Fruit fly (Drosophila melanogaster) whole organism, pupa: ENCODE measurements around the gene CCT6.

Experiments used
- CG12605 ChIP-seq: fragments of 200-800 bp; sonication (Bioruptor generic); IDR thresholded peaks from 2 replicates; pipeline ENCODE4 v1.3.6; 2022; ENCODE audit warnings: missing biosample characterization, missing genetic modification characterization
- CG17806 ChIP-seq: fragments of 200-800 bp; sonication (Bioruptor generic); optimal IDR thresholded peaks from 2 replicates; lab custom pipeline; 2018; ENCODE audit warnings: missing biosample characterization, mild to moderate bottlenecking, missing genetic modification characterization, moderate library complexity
- CG32121 ChIP-seq: fragments of 200-800 bp; sonication (Bioruptor generic); IDR thresholded peaks from 2 replicates; pipeline ENCODE4 v1.3.6; 2022; ENCODE audit warnings: missing biosample characterization, missing genetic modification characterization
- CG34367 ChIP-seq: fragments of 200-800 bp; sonication (Bioruptor generic); optimal IDR thresholded peaks from 2 replicates; lab custom pipeline; 2018; ENCODE audit warnings: missing biosample characterization, mild to moderate bottlenecking, missing genetic modification characterization
- CG8159 ChIP-seq: fragments of 200-800 bp; sonication (Bioruptor generic); optimal IDR thresholded peaks from 3 replicates; lab custom pipeline; 2018; ENCODE audit warnings: missing biosample characterization, mild to moderate bottlenecking, missing genetic modification characterization, moderate library complexity
- CG9948 ChIP-seq: fragments of 200-800 bp; sonication (Bioruptor generic); optimal IDR thresholded peaks from 2 replicates; lab custom pipeline; 2018; ENCODE audit warnings: missing biosample characterization, mild to moderate bottlenecking, missing genetic modification characterization, moderate library complexity
- EcR ChIP-seq: fragments of 200-800 bp; sonication (Bioruptor generic); optimal IDR thresholded peaks from 3 replicates; lab custom pipeline; 2019; ENCODE audit warnings: missing biosample characterization, missing genetic modification characterization, mild to moderate bottlenecking, moderate library complexity, missing genetic modification reagents
- Pif1A ChIP-seq: fragments of 200-800 bp; sonication (Bioruptor generic); optimal IDR thresholded peaks from 3 replicates; lab custom pipeline; 2016; ENCODE audit warnings: missing biosample characterization, missing genetic modification characterization
- rn ChIP-seq: fragments of 200-800 bp; sonication (Bioruptor generic); IDR thresholded peaks from 2 replicates; pipeline ENCODE4 v1.3.6; 2022; ENCODE audit warnings: missing biosample characterization, missing genetic modification characterization

DNA sequence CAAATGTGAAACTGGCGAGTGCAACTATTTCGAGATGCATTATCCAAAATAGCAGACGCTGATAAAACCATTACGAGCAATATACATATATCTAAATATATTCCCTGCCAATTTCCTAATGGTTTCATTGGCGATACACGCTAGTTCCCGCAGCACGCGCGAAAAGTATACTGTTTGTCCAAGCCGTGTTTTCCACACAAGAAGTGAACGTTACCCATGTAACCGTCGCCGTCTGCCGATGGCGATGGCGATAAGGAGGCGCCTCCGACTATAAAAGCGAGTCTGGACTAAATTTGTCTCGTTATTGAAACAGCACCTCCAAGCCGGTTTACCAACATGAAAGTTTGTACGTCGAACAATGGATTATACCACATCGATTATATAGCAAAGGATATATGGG, 32.4 kb downstream of the CCT6 start, which contains the start of gene CG43673:
- TF ChIP-seq Pif1A (no peak), EcR (GFP tag; lab: Kevin White, UChicago) (no peak), rn (GFP tag; lab: Robert Waterston, UW) (no peak), CG34367 (tag; lab: Kevin White, UChicago) (no peak), CG32121 (GFP tag; lab: Robert Waterston, UW) (no peak), CG8159 (tag; lab: Kevin White, UChicago) (no peak), CG9948 (tag; lab: Kevin White, UChicago) (no peak), CG12605 (GFP tag; lab: Robert Waterston, UW) (no peak), CG17806 (tag; lab: Kevin White, UChicago) (no peak)
